Worm (Caenorhabditis elegans) whole organism, young adult: Measurements from ENCODE around the gene aldo-1.

Experiments used
- Y56A3A.18 ChIP-seq: fragments of 200-800 bp; sonication (Bioruptor generic); IDR thresholded peaks from 2 replicates; pipeline ENCODE4 v1.3.6; 2022; ENCODE audit warnings: missing genetic modification reagents, missing genetic modification characterization, missing compliant biosample characterization
- aptf-2 ChIP-seq: fragments of 200-800 bp; sonication (Bioruptor generic); conservative IDR thresholded peaks from 2 replicates; pipeline ENCODE4 v1.3.6; 2022; ENCODE audit warnings: missing genetic modification reagents, missing genetic modification characterization, missing compliant biosample characterization
- attf-5 ChIP-seq: fragments of 200-800 bp; sonication (Bioruptor generic); optimal IDR thresholded peaks from 2 replicates; lab custom pipeline; 2018; ENCODE audit warnings: mild to moderate bottlenecking, missing genetic modification characterization, missing compliant biosample characterization
- mel-28 ChIP-seq: sonication (generic microtip); optimal IDR thresholded peaks from 2 replicates; lab custom pipeline; 2016; ENCODE audit warnings: borderline replicate concordance, mild to moderate bottlenecking, missing genetic modification characterization, missing compliant biosample characterization
- nhr-27 ChIP-seq: fragments of 200-800 bp; sonication (Bioruptor generic); optimal IDR thresholded peaks from 2 replicates; lab custom pipeline; 2018; ENCODE audit warnings: mild to moderate bottlenecking, missing genetic modification characterization, moderate library complexity, missing compliant biosample characterization
- sptf-2 ChIP-seq: fragments of 200-800 bp; sonication (Bioruptor generic); optimal IDR thresholded peaks from 2 replicates; lab custom pipeline; 2018; ENCODE audit warnings: mild to moderate bottlenecking, missing genetic modification characterization, missing compliant biosample characterization
- unc-130 ChIP-seq: sonication (generic microtip); optimal IDR thresholded peaks from 2 replicates; lab custom pipeline; 2016; ENCODE audit warnings: missing genetic modification reagents, missing genetic modification characterization, missing compliant biosample characterization
- ztf-26 ChIP-seq: sonication (generic microtip); optimal IDR thresholded peaks from 2 replicates; lab custom pipeline; 2017; ENCODE audit warnings: missing genetic modification characterization, missing compliant biosample characterization

ce11 chrIII:13563000-13563522 lies 1.7 kb downstream of the aldo-1 start, which contains the start of gene T05D4.2:
- TF ChIP-seq unc-130 (GFP tag; lab: Kevin White, UChicago) (no peak), ztf-26 (tag; lab: Kevin White, UChicago) (no peak), aptf-2 (GFP tag; lab: Robert Waterston, UW) (no peak), Y56A3A.18 (no peak), nhr-27 (tag; lab: Kevin White, UChicago) (no peak), attf-5 (GFP tag; lab: Kevin White, UChicago) (no peak), sptf-2 (GFP tag; lab: Kevin White, UChicago) (no peak), mel-28 (no peak)
